Fruit fly (Drosophila melanogaster) whole organism: Measurements from ENCODE around the gene tal-3A.

Source experiments
- CG8478 ChIP-seq: fragments of >200 bp; optimal IDR thresholded peaks from 2 replicates; lab custom pipeline; 2018; ENCODE audit warnings: inconsistent platforms
- Dll ChIP-seq: fragments of >200 bp; optimal IDR thresholded peaks from 2 replicates; lab custom pipeline; 2017
- EcR ChIP-seq, 2 experiments: fragments of >200 bp; optimal IDR thresholded peaks; 2 replicates each; lab custom pipeline; 2017; ENCODE audit warnings: missing biosample characterization in 2 of 2, missing genetic modification characterization in 2 of 2, missing genetic modification reagents in 2 of 2
- pan ChIP-seq: fragments of >200 bp; optimal IDR thresholded peaks from 2 replicates; lab custom pipeline; 2017
- psq ChIP-seq: fragments of >200 bp; optimal IDR thresholded peaks from 2 replicates; lab custom pipeline; 2017
- usp ChIP-seq: fragments of >200 bp; optimal IDR thresholded peaks from 2 replicates; lab custom pipeline; 2017; ENCODE audit warnings: missing biosample characterization, missing genetic modification characterization, mixed read lengths

dm6 chr3R:13810308-13810707 is 2.6 kb upstream of the tal-3A start:
- no peak for TF ChIP-seq usp (GFP tag; lab: Kevin White, UChicago)
- no peak for TF ChIP-seq CG8478 (lab: Kevin White, UChicago)
- TF ChIP-seq pan (lab: Kevin White, UChicago) = no peak
- TF ChIP-seq psq = no peak
- no peak for TF ChIP-seq Dll (lab: Kevin White, UChicago)
- no peak for TF ChIP-seq EcR (GFP tag; optimal IDR thresholded peaks at IDR 0.05; lab: Kevin White, UChicago)
